Fruit fly (Drosophila melanogaster) whole organism, embryonic: ENCODE results near the gene CG6656.

Source experiments
- Adf1 ChIP-seq: fragments of 200-800 bp; sonication (Bioruptor generic); IDR thresholded peaks from 2 replicates; pipeline ENCODE4 v1.3.6; 2022; ENCODE audit warnings: missing biosample characterization, missing genetic modification characterization
- Bgb ChIP-seq: fragments of 200-800 bp; sonication (Bioruptor generic); IDR thresholded peaks from 2 replicates; pipeline ENCODE4 v1.3.6; 2022; ENCODE audit warnings: missing biosample characterization, missing genetic modification characterization; ENCODE audit not compliant: partially characterized antibody
- CG1024 ChIP-seq: fragments of 200-800 bp; sonication (Bioruptor generic); IDR thresholded peaks from 2 replicates; pipeline ENCODE4 v1.3.6; 2022; ENCODE audit warnings: missing biosample characterization, missing genetic modification characterization
- CG12236 ChIP-seq: fragments of 200-800 bp; sonication (Bioruptor generic); optimal IDR thresholded peaks from 2 replicates; lab custom pipeline; 2016; ENCODE audit warnings: missing biosample characterization, missing genetic modification characterization
- CG13123 ChIP-seq: fragments of 200-800 bp; sonication (Bioruptor generic); optimal IDR thresholded peaks from 2 replicates; lab custom pipeline; 2016; ENCODE audit warnings: missing biosample characterization, missing genetic modification characterization
- CG13287 ChIP-seq: fragments of 200-800 bp; sonication (Bioruptor generic); IDR thresholded peaks from 2 replicates; pipeline ENCODE4 v1.3.6; 2022; ENCODE audit warnings: missing biosample characterization, missing genetic modification characterization; ENCODE audit not compliant: partially characterized antibody
- CG13775 ChIP-seq: fragments of 200-800 bp; sonication (Bioruptor generic); optimal IDR thresholded peaks from 3 replicates; lab custom pipeline; 2017; ENCODE audit warnings: missing biosample characterization, mild to moderate bottlenecking, missing genetic modification characterization
- CG14441 ChIP-seq: fragments of 200-800 bp; sonication (Bioruptor generic); IDR thresholded peaks from 2 replicates; pipeline ENCODE4 v1.3.6; 2022; ENCODE audit warnings: missing biosample characterization, missing genetic modification characterization
- CG15696 ChIP-seq: fragments of 200-800 bp; sonication (Bioruptor generic); optimal IDR thresholded peaks from 2 replicates; lab custom pipeline; 2019; ENCODE audit warnings: missing biosample characterization, mild to moderate bottlenecking, missing genetic modification characterization, moderate library complexity
- CG16779 ChIP-seq: fragments of 200-800 bp; sonication (Bioruptor generic); IDR thresholded peaks from 2 replicates; pipeline ENCODE4 v1.3.6; 2022; ENCODE audit warnings: missing biosample characterization, missing genetic modification characterization
- CG17186 ChIP-seq: fragments of 200-800 bp; sonication (Bioruptor generic); optimal IDR thresholded peaks from 3 replicates; lab custom pipeline; 2017; ENCODE audit warnings: missing biosample characterization, missing genetic modification reagents, missing genetic modification characterization
- CG17568 ChIP-seq: fragments of 200-800 bp; sonication (Bioruptor generic); optimal IDR thresholded peaks from 2 replicates; lab custom pipeline; 2018; ENCODE audit warnings: missing biosample characterization, mild to moderate bottlenecking, missing genetic modification characterization, moderate library complexity
- CG17802 ChIP-seq: fragments of 200-800 bp; sonication (Bioruptor generic); optimal IDR thresholded peaks from 2 replicates; lab custom pipeline; 2018; ENCODE audit warnings: missing biosample characterization, mild to moderate bottlenecking, missing genetic modification characterization, moderate library complexity
- CG2199 ChIP-seq: fragments of 200-800 bp; sonication (Bioruptor generic); IDR thresholded peaks from 3 replicates; pipeline ENCODE4 v1.3.6; 2022; ENCODE audit warnings: missing biosample characterization, missing genetic modification characterization
- CG33557 ChIP-seq: fragments of 200-800 bp; sonication (Bioruptor generic); optimal IDR thresholded peaks from 2 replicates; lab custom pipeline; 2019; ENCODE audit warnings: missing biosample characterization, mild to moderate bottlenecking, missing genetic modification characterization, moderate library complexity
- CG3838 ChIP-seq: fragments of 200-800 bp; sonication (Bioruptor generic); optimal IDR thresholded peaks from 3 replicates; lab custom pipeline; 2016; ENCODE audit warnings: missing biosample characterization, missing genetic modification characterization
- CG3995 ChIP-seq: fragments of 200-800 bp; sonication (Bioruptor generic); optimal IDR thresholded peaks from 3 replicates; lab custom pipeline; 2016; ENCODE audit warnings: missing biosample characterization, missing genetic modification characterization
- CG4707 ChIP-seq: fragments of 200-800 bp; sonication (Bioruptor generic); optimal IDR thresholded peaks from 2 replicates; lab custom pipeline; 2018; ENCODE audit warnings: missing biosample characterization, mild to moderate bottlenecking, missing genetic modification characterization, moderate library complexity
- CG6254 ChIP-seq: fragments of 200-800 bp; sonication (Bioruptor generic); optimal IDR thresholded peaks from 3 replicates; lab custom pipeline; 2017; ENCODE audit warnings: mild to moderate bottlenecking, missing biosample characterization, missing genetic modification reagents, missing genetic modification characterization
- CG7786 ChIP-seq: fragments of 200-800 bp; sonication (Bioruptor generic); optimal IDR thresholded peaks from 2 replicates; lab custom pipeline; 2016; ENCODE audit warnings: missing biosample characterization, missing genetic modification characterization
- CG8281 ChIP-seq: fragments of 200-800 bp; sonication (Bioruptor generic); optimal IDR thresholded peaks from 2 replicates; lab custom pipeline; 2018; ENCODE audit warnings: missing biosample characterization, mild to moderate bottlenecking, missing genetic modification characterization, moderate library complexity
- CG8290 ChIP-seq, 3 experiments: fragments of 200-800 bp; sonication (Bioruptor generic); optimal IDR thresholded peaks; 2 replicates each; lab custom pipeline; 2016 to 2019; ENCODE audit warnings: missing biosample characterization in 3 of 3, missing genetic modification characterization in 3 of 3, mild to moderate bottlenecking in 2 of 3, moderate library complexity in 1 of 3
- CG8924 ChIP-seq: fragments of 200-800 bp; optimal IDR thresholded peaks from 3 replicates; lab custom pipeline; 2019; ENCODE audit warnings: missing biosample characterization, mild to moderate bottlenecking, missing genetic modification characterization, moderate library complexity
- CG9609 ChIP-seq: fragments of 200-800 bp; sonication (Bioruptor generic); optimal IDR thresholded peaks from 3 replicates; lab custom pipeline; 2016; ENCODE audit warnings: missing biosample characterization, missing genetic modification characterization
- Chrac-16 ChIP-seq: fragments of 200-800 bp; sonication (Bioruptor generic); optimal IDR thresholded peaks from 3 replicates; lab custom pipeline; 2016; ENCODE audit warnings: missing biosample characterization, missing genetic modification characterization
- E2f2 ChIP-seq: fragments of 200-800 bp; sonication (Bioruptor generic); IDR thresholded peaks from 2 replicates; pipeline ENCODE4 v1.3.6; 2022; ENCODE audit warnings: missing biosample characterization, missing genetic modification characterization
- Fer1 ChIP-seq: fragments of 200-800 bp; sonication (Bioruptor generic); optimal IDR thresholded peaks from 2 replicates; lab custom pipeline; 2017; ENCODE audit warnings: missing biosample characterization, mild to moderate bottlenecking, missing genetic modification characterization
- Fer3 ChIP-seq: fragments of 200-800 bp; sonication (Bioruptor generic); optimal IDR thresholded peaks from 2 replicates; lab custom pipeline; 2018; ENCODE audit warnings: missing biosample characterization, mild to moderate bottlenecking, missing genetic modification characterization, moderate library complexity
- Hey ChIP-seq: fragments of 200-800 bp; sonication (Bioruptor generic); optimal IDR thresholded peaks from 3 replicates; lab custom pipeline; 2018; ENCODE audit warnings: missing biosample characterization, mild to moderate bottlenecking, missing genetic modification characterization
- Lim3 ChIP-seq: fragments of 200-800 bp; sonication (Bioruptor generic); IDR thresholded peaks from 2 replicates; pipeline ENCODE4 v1.3.6; 2022; ENCODE audit warnings: missing biosample characterization, missing genetic modification characterization
- NC2α ChIP-seq: fragments of 200-800 bp; sonication (Bioruptor generic); optimal IDR thresholded peaks from 2 replicates; lab custom pipeline; 2016; ENCODE audit warnings: missing biosample characterization, missing genetic modification characterization
- Neu2 ChIP-seq: fragments of 200-800 bp; sonication (Bioruptor generic); optimal IDR thresholded peaks from 3 replicates; lab custom pipeline; 2016; ENCODE audit warnings: missing biosample characterization, missing genetic modification characterization, borderline replicate concordance
- Ptx1 ChIP-seq: fragments of 200-800 bp; sonication (Bioruptor generic); IDR thresholded peaks from 2 replicates; pipeline ENCODE4 v1.3.6; 2022; ENCODE audit warnings: missing biosample characterization, missing genetic modification characterization
- Ravus ChIP-seq: fragments of 200-800 bp; sonication (Bioruptor generic); IDR thresholded peaks from 2 replicates; pipeline ENCODE4 v1.3.6; 2022; ENCODE audit warnings: missing biosample characterization, missing genetic modification characterization
- Side ChIP-seq: fragments of 200-800 bp; sonication (Bioruptor generic); optimal IDR thresholded peaks from 2 replicates; lab custom pipeline; 2016; ENCODE audit warnings: missing biosample characterization, missing genetic modification characterization
- Six4 ChIP-seq: fragments of 200-800 bp; sonication (Bioruptor generic); optimal IDR thresholded peaks from 2 replicates; lab custom pipeline; 2016; ENCODE audit warnings: missing biosample characterization, missing genetic modification characterization
- Sox102F ChIP-seq: fragments of 200-800 bp; sonication (Bioruptor generic); optimal IDR thresholded peaks from 2 replicates; lab custom pipeline; 2018; ENCODE audit warnings: missing biosample characterization, mild to moderate bottlenecking, missing genetic modification characterization, moderate library complexity
- Ssrp ChIP-seq: fragments of 200-800 bp; sonication (Bioruptor generic); optimal IDR thresholded peaks from 2 replicates; lab custom pipeline; 2018; ENCODE audit warnings: missing biosample characterization, mild to moderate bottlenecking, missing genetic modification characterization, moderate library complexity
- Taf1 ChIP-seq: fragments of 200-800 bp; sonication (Bioruptor generic); IDR thresholded peaks from 2 replicates; pipeline ENCODE4 v1.3.6; 2022; ENCODE audit warnings: missing biosample characterization, missing genetic modification characterization
- Tbp ChIP-seq: fragments of >200 bp; optimal IDR thresholded peaks from 2 replicates; lab custom pipeline; 2018; ENCODE audit warnings: missing biosample characterization, missing genetic modification characterization
- ato ChIP-seq: fragments of 200-800 bp; sonication (Bioruptor generic); IDR thresholded peaks from 2 replicates; pipeline ENCODE4 v1.3.6; 2022; ENCODE audit warnings: missing biosample characterization, missing genetic modification characterization; ENCODE audit not compliant: partially characterized antibody
- bsh ChIP-seq, 2 experiments: fragments of 200-800 bp; sonication (Bioruptor generic); optimal IDR thresholded peaks; 2 replicates each; lab custom pipeline; 2017 to 2018; ENCODE audit warnings: mild to moderate bottlenecking in 2 of 2, missing biosample characterization in 2 of 2, missing genetic modification characterization in 2 of 2, moderate library complexity in 1 of 2
- chif ChIP-seq, 2 experiments: fragments of 200-800 bp; sonication (Bioruptor generic); optimal IDR thresholded peaks; 3 replicates each; lab custom pipeline; 2016; ENCODE audit warnings: missing biosample characterization in 2 of 2, missing genetic modification characterization in 2 of 2
- danr ChIP-seq: fragments of 200-800 bp; sonication (Bioruptor generic); IDR thresholded peaks from 2 replicates; pipeline ENCODE4 v1.3.6; 2022; ENCODE audit warnings: missing biosample characterization, missing genetic modification characterization
- dati ChIP-seq: fragments of 200-800 bp; sonication (Bioruptor generic); IDR thresholded peaks from 2 replicates; pipeline ENCODE4 v1.3.6; 2022; ENCODE audit warnings: missing biosample characterization, missing genetic modification characterization
- grn ChIP-seq: fragments of 200-800 bp; sonication (Bioruptor generic); optimal IDR thresholded peaks from 3 replicates; lab custom pipeline; 2017; ENCODE audit warnings: missing biosample characterization, missing genetic modification characterization
- hbn ChIP-seq: fragments of 200-800 bp; sonication (Bioruptor generic); IDR thresholded peaks from 2 replicates; pipeline ENCODE4 v1.3.6; 2022; ENCODE audit warnings: missing biosample characterization, missing genetic modification characterization; ENCODE audit not compliant: partially characterized antibody
- ind ChIP-seq: fragments of 200-800 bp; sonication (Bioruptor generic); optimal IDR thresholded peaks from 3 replicates; lab custom pipeline; 2016; ENCODE audit warnings: missing biosample characterization, missing genetic modification characterization
- stwl ChIP-seq: fragments of 200-800 bp; sonication (Bioruptor generic); optimal IDR thresholded peaks from 3 replicates; lab custom pipeline; 2018; ENCODE audit warnings: missing biosample characterization, mild to moderate bottlenecking, missing genetic modification characterization, moderate library complexity
- vfl ChIP-seq: fragments of 200-800 bp; sonication (Bioruptor generic); optimal IDR thresholded peaks from 2 replicates; lab custom pipeline; 2016; ENCODE audit warnings: missing biosample characterization, missing genetic modification characterization
- vvl ChIP-seq: fragments of 200-800 bp; sonication (Bioruptor generic); IDR thresholded peaks from 2 replicates; pipeline ENCODE4 v1.3.6; 2022; ENCODE audit warnings: missing biosample characterization, missing genetic modification characterization

The CG6656 gene

dm6 chr3R:21864992-21865391 is 10.1 kb upstream of the CG6656 start, which contains the start of gene lsn (continued):
- TF ChIP-seq Neu2 (GFP tag; lab: Kevin White, UChicago), result no peak
- no peak for TF ChIP-seq CG14441 (GFP tag; lab: Robert Waterston, UW)
- TF ChIP-seq Sox102F (GFP tag; lab: Kevin White, UChicago), result peak; percentile 61
- TF ChIP-seq CG9609 (GFP tag; lab: Kevin White, UChicago), result no peak
- no peak for TF ChIP-seq CG17802
- TF ChIP-seq CG1024, result no peak
- no peak for TF ChIP-seq CG6254 (GFP tag; lab: Kevin White, UChicago)
- TF ChIP-seq CG7786 (GFP tag; lab: Kevin White, UChicago), result no peak
- no peak for TF ChIP-seq dati (GFP tag; lab: Robert Waterston, UW)
- peak; percentile 55 for TF ChIP-seq CG33557
- TF ChIP-seq Lim3 (GFP tag; lab: Robert Waterston, UW), result no peak
- no peak for TF ChIP-seq CG8281 (tag; lab: Kevin White, UChicago)
- no peak for TF ChIP-seq CG8924 (tag; lab: Kevin White, UChicago)
- peak; percentile 4 for TF ChIP-seq Fer3 (tag; lab: Kevin White, UChicago)
- TF ChIP-seq Side (GFP tag; lab: Kevin White, UChicago), result no peak
- no peak for TF ChIP-seq Taf1 (GFP tag; lab: Robert Waterston, UW)
- TF ChIP-seq vfl, result no peak
- no peak for TF ChIP-seq vvl (GFP tag; lab: Robert Waterston, UW)
- no peak for TF ChIP-seq CG12236 (GFP tag; lab: Kevin White, UChicago)
- no peak for TF ChIP-seq Adf1 (GFP tag; lab: Robert Waterston, UW)
- no peak for TF ChIP-seq Tbp (GFP tag; lab: Kevin White, UChicago)
- no peak for TF ChIP-seq CG2199 (GFP tag; lab: Robert Waterston, UW)
- no peak for TF ChIP-seq Chrac-16
- TF ChIP-seq Bgb (GFP tag; lab: Robert Waterston, UW), result no peak
- TF ChIP-seq CG3838 (GFP tag; lab: Kevin White, UChicago), result peak; percentile 13
- TF ChIP-seq Ssrp (tag; lab: Kevin White, UChicago), result no peak
- peak; percentile 23 for TF ChIP-seq grn
- no peak for TF ChIP-seq Ravus (GFP tag; lab: Robert Waterston, UW)
- TF ChIP-seq stwl (tag; lab: Kevin White, UChicago), result peak; percentile 8
- TF ChIP-seq NC2α, result no peak
- no peak for TF ChIP-seq CG3995 (GFP tag; lab: Kevin White, UChicago)
- no peak for TF ChIP-seq CG13287 (GFP tag; lab: Robert Waterston, UW)
- TF ChIP-seq ind, result no peak
- TF ChIP-seq CG17568, result peak; percentile 73
- peak; percentile 26 for TF ChIP-seq CG4707
- peak in 1 of 2 experiments; percentile 72 for TF ChIP-seq bsh (GFP tag; optimal IDR thresholded peaks at IDR 0.05; lab: Kevin White, UChicago)
- no peak for TF ChIP-seq CG15696
- TF ChIP-seq E2f2 (GFP tag; lab: Robert Waterston, UW), result peak; percentile 84
- TF ChIP-seq Six4 (GFP tag; lab: Kevin White, UChicago), result no peak
- peak in 1 of 2 experiments; percentile 1 for TF ChIP-seq chif (GFP tag; optimal IDR thresholded peaks at IDR 0.05; lab: Kevin White, UChicago)
- no peak for TF ChIP-seq CG16779 (GFP tag; lab: Robert Waterston, UW)
- TF ChIP-seq CG13775 (GFP tag; lab: Kevin White, UChicago), result no peak
- TF ChIP-seq ato (GFP tag; lab: Robert Waterston, UW), result no peak
- peak; percentile 99 for TF ChIP-seq CG17186
- peak; percentile 57 for TF ChIP-seq Fer1 (GFP tag; lab: Kevin White, UChicago)
- TF ChIP-seq Hey (tag; lab: Kevin White, UChicago), result no peak
- no peak for TF ChIP-seq CG8290 (GFP tag; optimal IDR thresholded peaks at IDR 0.05; lab: Kevin White, UChicago)
- peak in 1 of 2 experiments; percentile 82 for TF ChIP-seq CG8290 (tag; optimal IDR thresholded peaks at IDR 0.05; lab: Kevin White, UChicago)
- no peak for TF ChIP-seq danr (GFP tag; lab: Robert Waterston, UW)
- TF ChIP-seq Ptx1 (GFP tag; lab: Robert Waterston, UW), result no peak
- TF ChIP-seq CG13123 (GFP tag; lab: Kevin White, UChicago), result no peak
- no peak for TF ChIP-seq hbn (GFP tag; lab: Robert Waterston, UW)
